Worm (Caenorhabditis elegans) whole organism, L2 larva: ENCODE measurements around the gene grl-29.
"Not testable (repeated sequence)": the region's sequence is repeated elsewhere in the genome, so short reads cannot be mapped to it uniquely, and the experiment has no call there.

Experiments used
- R02D3.7 ChIP-seq: fragments of 150-350 bp; optimal IDR thresholded peaks from 2 replicates; lab custom pipeline; 2014; ENCODE audit warnings: missing biosample characterization, missing genetic modification characterization
- blmp-1 ChIP-seq: sonication (generic microtip); optimal IDR thresholded peaks from 2 replicates; lab custom pipeline; 2017; ENCODE audit warnings: missing genetic modification characterization, mild to moderate bottlenecking, missing compliant biosample characterization, antibody characterized with exemption, moderate library complexity; ENCODE audit not compliant: insufficient read depth
- ceh-16 ChIP-seq: fragments of 150-350 bp; optimal IDR thresholded peaks from 2 replicates; lab custom pipeline; 2014; ENCODE audit warnings: missing biosample characterization, missing genetic modification characterization
- crh-2 ChIP-seq: sonication (generic microtip); optimal IDR thresholded peaks from 2 replicates; lab custom pipeline; 2017; ENCODE audit warnings: missing biosample characterization, missing genetic modification characterization
- dmd-4 ChIP-seq: sonication (generic microtip); optimal IDR thresholded peaks from 2 replicates; lab custom pipeline; 2017; ENCODE audit warnings: missing biosample characterization, missing genetic modification characterization
- fos-1 ChIP-seq: fragments of 150-350 bp; optimal IDR thresholded peaks from 2 replicates; lab custom pipeline; 2014; ENCODE audit warnings: missing biosample characterization, missing genetic modification characterization
- gmeb-1 ChIP-seq: fragments of 150-350 bp; optimal IDR thresholded peaks from 2 replicates; lab custom pipeline; 2014; ENCODE audit warnings: missing biosample characterization, missing genetic modification characterization
- mbf-1 ChIP-seq: sonication (generic microtip); optimal IDR thresholded peaks from 2 replicates; lab custom pipeline; 2017; ENCODE audit warnings: missing biosample characterization, missing genetic modification characterization
- mdl-1 ChIP-seq, 2 experiments: fragments of 150-350 bp in 1 of 2; sonication (generic microtip) in 1 of 2; optimal IDR thresholded peaks; 2 replicates each; lab custom pipeline; 2017; ENCODE audit warnings: missing biosample characterization in 2 of 2, missing genetic modification characterization in 2 of 2
- nhr-77 ChIP-seq: fragments of 150-350 bp; optimal IDR thresholded peaks from 2 replicates; lab custom pipeline; 2014; ENCODE audit warnings: missing biosample characterization, missing genetic modification characterization
- sma-3 ChIP-seq: sonication (generic microtip); optimal IDR thresholded peaks from 2 replicates; lab custom pipeline; 2016; ENCODE audit warnings: missing genetic modification reagents, missing genetic modification characterization, missing compliant biosample characterization
- sma-9 ChIP-seq, 2 experiments: fragments of 150-350 bp in 1 of 2; sonication (generic microtip) in 1 of 2; optimal IDR thresholded peaks; 2 replicates each; lab custom pipeline; 2014 to 2016; ENCODE audit warnings: missing genetic modification characterization in 2 of 2, mild to moderate bottlenecking in 1 of 2, missing biosample characterization in 1 of 2, missing compliant biosample characterization in 1 of 2, missing genetic modification reagents in 1 of 2, moderate library complexity in 1 of 2
- unc-39 ChIP-seq: fragments of 150-350 bp; optimal IDR thresholded peaks from 2 replicates; lab custom pipeline; 2014; ENCODE audit warnings: missing biosample characterization, missing genetic modification characterization
- unc-55 ChIP-seq: fragments of 150-350 bp; sonication (generic microtip); optimal IDR thresholded peaks from 3 replicates; lab custom pipeline; 2014; ENCODE audit warnings: missing biosample characterization, missing genetic modification reagents, missing genetic modification characterization

grl-29 gene

ce11 chrV:3507691-3508090 lies 47.3 kb downstream of the grl-29 start, which contains the start of gene str-225:
Gene str-225, plus strand, starts transcription at chrV:3507822.
- no peak for TF ChIP-seq dmd-4 (tag; lab: Kevin White, UChicago)

ce11 chrV:3506252-3506651 lies 48.8 kb downstream of the grl-29 start, which contains the start of gene ugt-64:
Gene ugt-64, minus strand, starts transcription at chrV:3506352.
- not testable (repeated sequence) for TF ChIP-seq ceh-16; mbf-1 (tag; lab: Kevin White, UChicago); unc-55

- no peak for TF ChIP-seq mdl-1 (tag; optimal IDR thresholded peaks at IDR 0.05; lab: Kevin White, UChicago)
- peak; percentile 77 for TF ChIP-seq fos-1 (tag; lab: Kevin White, UChicago)
- no peak for TF ChIP-seq unc-39 (tag; lab: Kevin White, UChicago)
- no peak for TF ChIP-seq nhr-77 (tag; lab: Kevin White, UChicago)
- TF ChIP-seq sma-9 (GFP tag; optimal IDR thresholded peaks at IDR 0.05; lab: Kevin White, UChicago), result peak; percentile 79
- no peak for TF ChIP-seq sma-9 (tag; optimal IDR thresholded peaks at IDR 0.05; lab: Kevin White, UChicago)
- TF ChIP-seq crh-2 (tag; lab: Kevin White, UChicago), result peak; percentile 64
- TF ChIP-seq R02D3.7 (tag; lab: Kevin White, UChicago), result no peak
- peak; percentile 25 for TF ChIP-seq sma-3 (GFP tag; lab: Kevin White, UChicago)
- TF ChIP-seq blmp-1 (tag; lab: Kevin White, UChicago), result peak; percentile 70
- peak; percentile 20 for TF ChIP-seq gmeb-1 (tag; lab: Kevin White, UChicago)
These were observed 49.3 kb downstream of the grl-29 start for ce11 chrV:3505745-3506144.
